Worm (Caenorhabditis elegans): ENCODE data around the gene gst-6.

The gst-6 gene

ce11 chrII:4888527-4889487 is 9.1 kb downstream of the gst-6 start, which contains the start of gene pgm-1 (continued):
- TF ChIP-seq nhr-237 (tag; optimal IDR thresholded peaks at IDR 0.05) (no peak), lin-13 (GFP tag; optimal IDR thresholded peaks at IDR 0.05) (no peak), nhr-12 (tag; optimal IDR thresholded peaks at IDR 0.05) (no peak), ZK546.5 (tag; optimal IDR thresholded peaks at IDR 0.05) (no peak), ceh-16 (tag; optimal IDR thresholded peaks at IDR 0.05) (no peak), blmp-1 (tag; optimal IDR thresholded peaks at IDR 0.05; ENCODE audit: insufficient read depth) (no peak), gmeb-1 (tag; optimal IDR thresholded peaks at IDR 0.05) (no peak), nhr-6 (tag; optimal IDR thresholded peaks at IDR 0.05) (no peak), unc-55 (GFP tag; optimal IDR thresholded peaks at IDR 0.05) (peak; percentile 9), lin-39 (tag; optimal IDR thresholded peaks at IDR 0.05) (no peak), lin-11 (tag; optimal IDR thresholded peaks at IDR 0.05) (no peak), alr-1 (tag; optimal IDR thresholded peaks at IDR 0.05) (no peak), aly-2 (tag; optimal IDR thresholded peaks at IDR 0.05) (no peak), nhr-129 (tag; optimal IDR thresholded peaks at IDR 0.05) (peak; percentile 33), ama-1 (optimal IDR thresholded peaks at IDR 0.05) (peak; percentile 50), elt-3 (tag; optimal IDR thresholded peaks at IDR 0.05) (no peak), egl-27 (tag; optimal IDR thresholded peaks at IDR 0.05) (no peak), sma-3 (GFP tag; optimal IDR thresholded peaks at IDR 0.05) (no peak), sma-9 (GFP tag; optimal IDR thresholded peaks at IDR 0.05) (peak; percentile 45), sma-9 (tag; optimal IDR thresholded peaks at IDR 0.05) (no peak), zag-1 (tag; optimal IDR thresholded peaks at IDR 0.05) (no peak), mdl-1 (tag; optimal IDR thresholded peaks at IDR 0.05) (no peak), skn-1 (tag; optimal IDR thresholded peaks at IDR 0.05) (no peak), C34F6.9 (tag; optimal IDR thresholded peaks at IDR 0.05) (peak; percentile 70), R02D3.7 (tag; optimal IDR thresholded peaks at IDR 0.05) (no peak)

ce11 chrII:4891012-4891775 is 11.5 kb downstream of the gst-6 start, which contains the start of gene gst-9:
gst-9 (plus strand) TSS chrII:4891585.
- no peak for TF ChIP-seq peb-1 (tag; optimal IDR thresholded peaks at IDR 0.05)
- no peak for TF ChIP-seq nhr-77 (tag; optimal IDR thresholded peaks at IDR 0.05)
- no peak for TF ChIP-seq alr-1 (tag; optimal IDR thresholded peaks at IDR 0.05)
- TF ChIP-seq egl-27 (tag; optimal IDR thresholded peaks at IDR 0.05) = no peak
- no peak for TF ChIP-seq fos-1 (tag; optimal IDR thresholded peaks at IDR 0.05)
- TF ChIP-seq zag-1 (tag; optimal IDR thresholded peaks at IDR 0.05) = no peak
- peak in 1 of 2 experiments; percentile 51 for TF ChIP-seq lsy-2 (tag; optimal IDR thresholded peaks at IDR 0.05)
- TF ChIP-seq nhr-12 (tag; optimal IDR thresholded peaks at IDR 0.05) = no peak
- TF ChIP-seq sem-4 (tag; optimal IDR thresholded peaks at IDR 0.05) = no peak
- peak; percentile 61 for TF ChIP-seq crh-2 (tag; optimal IDR thresholded peaks at IDR 0.05)
- no peak for TF ChIP-seq nhr-23 (tag; optimal IDR thresholded peaks at IDR 0.05)
- no peak for TF ChIP-seq ztf-1 (GFP tag; conservative IDR thresholded peaks at IDR 0.05)
- TF ChIP-seq unc-62 (GFP tag; optimal IDR thresholded peaks at IDR 0.05) = no peak
- peak; percentile 33 for TF ChIP-seq nhr-129 (tag; optimal IDR thresholded peaks at IDR 0.05)
- TF ChIP-seq ama-1 (optimal IDR thresholded peaks at IDR 0.05) = peak; percentile 81
- no peak for TF ChIP-seq ztf-11 (tag; optimal IDR thresholded peaks at IDR 0.05)
- TF ChIP-seq sma-9 (GFP tag; optimal IDR thresholded peaks at IDR 0.05) = peak; percentile 33
- TF ChIP-seq sma-9 (tag; optimal IDR thresholded peaks at IDR 0.05) = no peak
- peak; percentile 23 for TF ChIP-seq sma-3 (GFP tag; optimal IDR thresholded peaks at IDR 0.05)
- TF ChIP-seq ztf-4 (tag; optimal IDR thresholded peaks at IDR 0.05) = peak; percentile 66
- peak; percentile 43 for TF ChIP-seq unc-55 (GFP tag; optimal IDR thresholded peaks at IDR 0.05)
- TF ChIP-seq lin-13 (GFP tag; optimal IDR thresholded peaks at IDR 0.05) = no peak
- peak; percentile 25 for TF ChIP-seq F13H6.1 (tag; optimal IDR thresholded peaks at IDR 0.05)
- TF ChIP-seq skn-1 (tag; optimal IDR thresholded peaks at IDR 0.05) = no peak
- peak; percentile 8 for TF ChIP-seq nhr-6 (tag; optimal IDR thresholded peaks at IDR 0.05)
- no peak for TF ChIP-seq mbf-1 (tag; optimal IDR thresholded peaks at IDR 0.05)
- TF ChIP-seq Y55F3AM.14 (GFP tag; optimal IDR thresholded peaks at IDR 0.05) = no peak

Measured in whole organism, L2 larva.